Worm (Caenorhabditis elegans) whole organism, L3 larva: ENCODE results near the gene H20J04.6.

Source experiments
- ZK546.5 ChIP-seq: sonication (generic microtip); optimal IDR thresholded peaks from 2 replicates; lab custom pipeline; 2017; ENCODE audit warnings: missing biosample characterization, missing genetic modification characterization
- aly-2 ChIP-seq: fragments of 150-350 bp; optimal IDR thresholded peaks from 2 replicates; lab custom pipeline; 2014; ENCODE audit warnings: missing biosample characterization, missing genetic modification characterization
- ama-1 ChIP-seq: fragments of 150-350 bp; optimal IDR thresholded peaks from 2 replicates; lab custom pipeline; 2018
- ceh-16 ChIP-seq: sonication (generic microtip); optimal IDR thresholded peaks from 2 replicates; lab custom pipeline; 2017; ENCODE audit warnings: missing biosample characterization, missing genetic modification characterization
- ceh-28 ChIP-seq: fragments of 150-350 bp; optimal IDR thresholded peaks from 2 replicates; lab custom pipeline; 2014; ENCODE audit warnings: missing biosample characterization, missing genetic modification reagents, missing genetic modification characterization
- ceh-82 ChIP-seq: fragments of 150-350 bp; optimal IDR thresholded peaks from 2 replicates; lab custom pipeline; 2014; ENCODE audit warnings: missing biosample characterization, missing genetic modification characterization
- daf-12 ChIP-seq: fragments of 150-350 bp; optimal IDR thresholded peaks from 2 replicates; lab custom pipeline; 2014; ENCODE audit warnings: missing biosample characterization, missing genetic modification reagents, missing genetic modification characterization
- egl-5 ChIP-seq: fragments of 150-350 bp; optimal IDR thresholded peaks from 2 replicates; lab custom pipeline; 2017; ENCODE audit warnings: missing biosample characterization, missing genetic modification reagents, missing genetic modification characterization, inconsistent platforms
- elt-1 ChIP-seq: fragments of 150-350 bp; optimal IDR thresholded peaks from 2 replicates; lab custom pipeline; 2014; ENCODE audit warnings: missing biosample characterization, missing genetic modification characterization
- elt-3 ChIP-seq, 3 experiments: fragments of 150-350 bp in 1 of 3; sonication (generic microtip) in 2 of 3; optimal IDR thresholded peaks; 2 replicates in 2 of 3; 4 replicates in 1 of 3; lab custom pipeline; 2014 to 2017; ENCODE audit warnings: missing biosample characterization in 3 of 3, missing genetic modification characterization in 3 of 3
- eor-1 ChIP-seq, 2 experiments: fragments of 150-350 bp; optimal IDR thresholded peaks; 2 replicates each; lab custom pipeline; 2014 to 2018; ENCODE audit warnings: missing biosample characterization in 2 of 2, missing genetic modification characterization in 2 of 2
- fkh-10 ChIP-seq: sonication (generic microtip); optimal IDR thresholded peaks from 2 replicates; lab custom pipeline; 2017; ENCODE audit warnings: missing biosample characterization, missing genetic modification reagents, missing genetic modification characterization
- hmg-11 ChIP-seq: sonication (generic microtip); optimal IDR thresholded peaks from 2 replicates; lab custom pipeline; 2016; ENCODE audit warnings: missing genetic modification characterization, missing compliant biosample characterization
- jun-1 ChIP-seq: fragments of 150-350 bp; optimal IDR thresholded peaks from 2 replicates; lab custom pipeline; 2014; ENCODE audit warnings: missing biosample characterization, missing genetic modification reagents, missing genetic modification characterization
- lin-15B ChIP-seq: fragments of 150-350 bp; optimal IDR thresholded peaks from 2 replicates; lab custom pipeline; 2014; ENCODE audit warnings: missing biosample characterization, missing genetic modification characterization
- lin-39 ChIP-seq: fragments of 150-350 bp; optimal IDR thresholded peaks from 2 replicates; lab custom pipeline; 2018; ENCODE audit warnings: missing biosample characterization, missing genetic modification reagents, missing genetic modification characterization
- mdl-1 ChIP-seq: fragments of 150-350 bp; optimal IDR thresholded peaks from 2 replicates; lab custom pipeline; 2014; ENCODE audit warnings: missing biosample characterization, missing genetic modification characterization
- mml-1 ChIP-seq: fragments of 150-350 bp; sonication (generic microtip); optimal IDR thresholded peaks from 3 replicates; lab custom pipeline; 2014; ENCODE audit warnings: missing biosample characterization, missing genetic modification characterization
- nhr-11 ChIP-seq: fragments of 150-350 bp; optimal IDR thresholded peaks from 2 replicates; lab custom pipeline; 2014; ENCODE audit warnings: missing biosample characterization, missing genetic modification characterization
- nhr-12 ChIP-seq: fragments of 150-350 bp; optimal IDR thresholded peaks from 2 replicates; lab custom pipeline; 2014; ENCODE audit warnings: missing biosample characterization, missing genetic modification characterization
- nhr-237 ChIP-seq: fragments of 150-350 bp; optimal IDR thresholded peaks from 2 replicates; lab custom pipeline; 2014; ENCODE audit warnings: missing biosample characterization, missing genetic modification characterization
- nhr-25 ChIP-seq: sonication (generic microtip); optimal IDR thresholded peaks from 2 replicates; lab custom pipeline; 2017; ENCODE audit warnings: missing biosample characterization, missing genetic modification characterization
- nhr-28 ChIP-seq: fragments of 150-350 bp; optimal IDR thresholded peaks from 2 replicates; lab custom pipeline; 2014; ENCODE audit warnings: missing biosample characterization, missing genetic modification characterization
- nhr-43 ChIP-seq: sonication (generic microtip); optimal IDR thresholded peaks from 2 replicates; lab custom pipeline; 2016; ENCODE audit warnings: mild to moderate bottlenecking, missing genetic modification characterization, missing compliant biosample characterization; ENCODE audit not compliant: poor library complexity, severe bottlenecking
- nhr-67 ChIP-seq: fragments of 150-350 bp; optimal IDR thresholded peaks from 2 replicates; lab custom pipeline; 2014; ENCODE audit warnings: missing biosample characterization, missing genetic modification characterization
- nhr-76 ChIP-seq: fragments of 150-350 bp; sonication (generic microtip); optimal IDR thresholded peaks from 5 replicates; lab custom pipeline; 2014; ENCODE audit warnings: missing biosample characterization, missing genetic modification characterization
- nhr-77 ChIP-seq: fragments of 150-350 bp; optimal IDR thresholded peaks from 2 replicates; lab custom pipeline; 2014; ENCODE audit warnings: missing biosample characterization, missing genetic modification characterization
- pqm-1 ChIP-seq: fragments of 150-350 bp; optimal IDR thresholded peaks from 2 replicates; lab custom pipeline; 2017; ENCODE audit warnings: missing biosample characterization, missing genetic modification characterization, inconsistent platforms
- sea-2 ChIP-seq: fragments of 150-350 bp; sonication (generic microtip); optimal IDR thresholded peaks from 4 replicates; lab custom pipeline; 2014; ENCODE audit warnings: missing biosample characterization, missing genetic modification reagents, missing genetic modification characterization
- unc-62 ChIP-seq: fragments of 150-350 bp; sonication (generic microtip); optimal IDR thresholded peaks from 4 replicates; lab custom pipeline; 2014; ENCODE audit warnings: missing biosample characterization, missing genetic modification reagents, missing genetic modification characterization
- ztf-11 ChIP-seq: fragments of 150-350 bp; optimal IDR thresholded peaks from 2 replicates; lab custom pipeline; 2014; ENCODE audit warnings: missing biosample characterization, missing genetic modification characterization

The H20J04.6 gene

DNA sequence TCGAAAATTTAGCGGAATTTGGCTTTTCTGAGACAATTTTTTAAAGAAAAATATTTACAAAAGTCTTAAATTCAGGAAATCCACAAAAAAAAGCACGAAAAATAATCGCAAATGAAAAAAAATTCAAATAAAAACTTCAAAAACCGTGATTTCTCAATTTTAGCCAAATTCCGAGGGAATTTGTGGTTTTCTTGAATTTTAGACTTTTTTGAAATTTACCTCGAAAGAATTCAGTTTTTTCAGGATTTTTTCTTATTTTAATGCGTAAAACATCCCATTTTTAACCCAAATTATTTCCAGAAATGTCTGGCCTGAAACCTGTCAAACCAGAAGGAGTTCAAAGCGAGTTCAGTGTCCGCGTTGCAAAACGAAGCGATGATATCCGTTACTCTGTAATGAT, 21.7 kb upstream of the H20J04.6 start, which contains the start of gene gtf-2F1:
gtf-2F1 (plus strand) TSS at position 301 of the 400 bp plus-strand sequence.
- TF ChIP-seq nhr-43 (tag; lab: Kevin White, UChicago), result no peak

DNA sequence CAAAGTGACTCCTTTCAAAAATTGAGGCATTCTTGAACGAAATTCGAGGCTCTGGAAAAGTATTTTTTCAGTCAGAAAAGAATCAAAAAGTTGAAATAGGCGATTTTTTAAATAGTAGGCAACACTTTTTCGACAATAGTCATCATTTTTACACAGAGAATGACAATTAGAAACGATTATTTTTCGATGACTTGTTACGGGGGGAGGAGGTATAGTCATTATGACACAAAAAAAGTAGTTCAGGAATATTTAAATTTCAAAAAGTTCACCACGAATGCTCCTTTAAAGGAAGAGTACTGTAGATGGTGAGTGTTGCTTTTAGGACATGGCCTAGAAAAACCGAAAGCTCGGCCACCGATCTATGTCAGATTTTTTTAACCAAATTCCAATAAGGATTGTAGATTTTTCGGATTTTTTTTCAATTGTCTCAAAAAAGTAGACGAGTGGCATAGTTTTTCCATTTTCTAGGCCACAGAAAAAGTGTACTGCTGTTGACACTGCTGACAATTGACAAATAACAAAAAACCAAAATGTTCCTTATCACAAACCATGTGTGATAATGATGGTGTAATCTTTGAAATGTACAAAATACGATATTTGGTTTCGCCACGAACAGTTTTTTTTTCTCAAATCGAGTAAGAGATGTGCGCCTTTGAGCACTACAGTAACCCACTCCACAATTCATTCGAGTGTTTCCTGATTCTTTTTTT, 16.0 kb upstream of the H20J04.6 start, which contains the start of gene Y52E8A.3:
Y52E8A.3 (minus strand) TSS at position 51 of the 710 bp plus-strand sequence.
- TF ChIP-seq nhr-11 (tag; lab: Kevin White, UChicago), result no peak
- TF ChIP-seq nhr-28 (tag; lab: Kevin White, UChicago), result no peak
- no peak for TF ChIP-seq nhr-43 (tag; lab: Kevin White, UChicago)
- no peak for TF ChIP-seq eor-1 (tag; optimal IDR thresholded peaks at IDR 0.05; lab: Kevin White, UChicago)
- no peak for TF ChIP-seq ceh-82 (tag; lab: Kevin White, UChicago)
- no peak for TF ChIP-seq jun-1 (tag; lab: Kevin White, UChicago)
- TF ChIP-seq nhr-12 (tag; lab: Kevin White, UChicago), result no peak
- TF ChIP-seq ceh-28, result no peak

DNA sequence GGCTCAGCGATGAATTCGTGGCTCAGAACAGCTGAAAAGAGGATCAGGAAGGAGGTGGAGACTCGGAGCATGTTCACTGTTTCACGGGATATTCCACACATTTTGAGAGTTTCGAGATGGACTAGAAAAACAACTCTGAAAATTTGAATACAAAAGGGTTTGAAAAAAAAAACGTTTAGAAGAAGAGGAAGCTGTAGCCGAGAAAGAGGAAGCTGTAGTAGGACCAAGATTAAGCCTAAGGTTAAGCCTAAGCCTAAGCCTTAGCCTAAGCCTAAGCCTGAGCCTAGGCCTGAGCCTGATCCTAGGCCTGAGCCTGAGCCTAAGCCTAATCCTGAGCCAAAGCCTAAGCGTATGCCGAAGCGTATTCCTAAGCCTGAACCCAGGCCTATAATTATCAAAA, 10.9 kb upstream of the H20J04.6 start, which contains the start of gene plep-1:
plep-1 (minus strand) TSS at position 101 of the 400 bp plus-strand sequence.
- TF ChIP-seq ztf-11, result no peak

DNA sequence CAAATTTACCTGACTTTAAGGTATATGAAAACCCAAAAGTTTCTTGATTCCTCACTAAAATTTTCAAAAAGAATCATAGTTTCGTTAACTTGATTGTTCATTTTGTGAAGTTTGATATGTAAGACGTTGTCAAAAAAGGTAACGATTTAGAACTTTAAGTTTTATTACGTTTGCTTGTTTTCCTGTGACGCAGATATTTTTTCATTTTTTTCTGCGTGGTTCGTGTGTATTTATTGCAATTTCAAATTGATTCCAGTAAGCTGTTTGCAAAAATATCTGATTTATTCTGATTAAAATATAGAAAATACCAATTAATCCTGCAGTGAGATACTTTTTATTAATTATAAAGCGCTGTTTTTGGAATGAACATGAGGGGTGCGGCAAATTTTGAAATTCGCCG, 7.0 kb upstream of the H20J04.6 start, which contains the start of gene srw-40:
srw-40 (minus strand) TSS at position 101 of the 400 bp plus-strand sequence.
- TF ChIP-seq nhr-25 (tag; lab: Kevin White, UChicago) (no peak), pqm-1 (tag; lab: Kevin White, UChicago) (no peak), sea-2 (GFP tag; lab: Kevin White, UChicago) (no peak), lin-39 (no peak), egl-5 (tag; lab: Kevin White, UChicago) (no peak), nhr-76 (no peak), ama-1 (lab: Kevin White, UChicago) (no peak), lin-15B (tag; lab: Kevin White, UChicago) (no peak), eor-1 (tag; optimal IDR thresholded peaks at IDR 0.05; lab: Kevin White, UChicago) (no peak), mml-1 (no peak), nhr-237 (tag; lab: Kevin White, UChicago) (no peak), elt-1 (tag; lab: Kevin White, UChicago) (no peak), nhr-11 (tag; lab: Kevin White, UChicago) (no peak), nhr-67 (tag; lab: Kevin White, UChicago) (no peak), ceh-28 (no peak), aly-2 (tag; lab: Kevin White, UChicago) (no peak), fkh-10 (no peak)

DNA sequence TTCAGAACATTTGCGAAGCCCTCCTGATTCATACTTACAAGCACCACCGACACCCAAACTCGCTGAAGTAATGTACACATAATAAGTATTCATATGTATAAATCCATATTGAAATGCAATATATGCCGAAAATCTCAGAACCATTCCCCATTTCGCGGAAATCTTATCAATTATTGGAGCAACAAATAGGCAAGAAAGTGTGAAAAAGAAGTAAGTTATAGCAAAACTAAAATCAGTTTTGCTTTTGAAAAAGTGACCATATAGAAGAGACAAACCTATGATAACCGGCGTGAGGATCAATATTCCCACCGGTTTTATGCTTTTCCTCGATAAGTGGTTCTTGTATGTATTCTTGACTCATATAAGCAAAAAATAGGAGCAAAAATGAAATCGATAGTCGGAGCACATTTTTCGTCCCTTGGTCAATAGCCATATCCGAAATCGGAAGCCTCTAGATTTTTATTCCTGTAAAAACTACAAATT, 3.5 kb upstream of the H20J04.6 start, which contains the start of gene Y52E8A.6:
Y52E8A.6 (minus strand) TSS at position 433 of the 483 bp plus-strand sequence.
- TF ChIP-seq mdl-1 (tag; lab: Kevin White, UChicago) (no peak), nhr-11 (tag; lab: Kevin White, UChicago) (no peak), ZK546.5 (tag; lab: Kevin White, UChicago) (no peak), aly-2 (tag; lab: Kevin White, UChicago) (no peak), unc-62 (no peak), ceh-16 (tag; lab: Kevin White, UChicago) (no peak), lin-39 (no peak), nhr-77 (tag; lab: Kevin White, UChicago) (no peak), egl-5 (tag; lab: Kevin White, UChicago) (no peak)

DNA sequence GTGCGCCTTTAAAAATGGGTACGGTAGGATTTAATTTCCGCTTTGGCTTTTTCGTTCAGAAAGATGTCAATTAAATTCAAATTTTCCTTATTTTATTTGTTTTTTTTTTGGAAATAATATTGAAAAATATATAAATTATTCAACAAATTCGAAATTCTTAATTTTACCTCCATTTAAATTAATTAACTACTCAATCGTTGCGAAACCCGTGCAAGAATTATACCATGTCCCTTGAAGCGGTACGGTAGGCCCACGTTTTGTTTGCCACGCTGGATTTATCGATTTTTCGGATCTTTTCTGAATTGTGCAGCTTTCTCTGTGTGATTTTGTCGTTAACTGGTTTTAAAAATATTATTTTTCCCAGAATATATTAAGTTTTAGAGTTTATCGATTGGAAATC, 2.6 kb upstream of the H20J04.6 start, which contains the start of gene Y52E8A.2:
Y52E8A.2 (plus strand) TSS at position 382 of the 400 bp plus-strand sequence.
- TF ChIP-seq hmg-11 (no peak), daf-12 (tag; lab: Kevin White, UChicago) (no peak), elt-3 (tag; optimal IDR thresholded peaks at IDR 0.05; lab: Kevin White, UChicago) (no peak)
